Fruit fly (Drosophila melanogaster): ENCODE measurements around the gene kud.

kud gene

DNA sequence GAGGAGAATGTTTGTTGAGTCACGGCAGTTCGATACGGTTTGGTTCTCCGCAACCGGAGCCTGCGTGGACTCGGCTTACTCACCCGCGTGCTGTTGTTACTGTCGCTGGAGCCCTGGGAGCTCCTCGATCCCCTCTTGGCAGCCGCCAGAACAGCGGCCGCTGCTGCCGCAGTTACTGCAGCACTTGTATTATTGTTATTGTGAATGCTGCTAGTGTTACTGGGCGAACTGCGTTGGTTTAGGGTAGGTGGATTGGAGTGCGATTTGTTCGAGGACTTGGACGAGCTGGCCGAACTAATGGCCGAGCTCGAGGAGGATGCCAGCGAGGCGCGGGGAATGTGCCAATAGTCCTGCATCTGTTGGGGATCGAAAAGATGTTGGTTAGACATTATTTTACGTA lies 34.3 kb downstream of the kud start:
- TF ChIP-seq dsf (GFP tag; optimal IDR thresholded peaks at IDR 0.05; ENCODE audit: borderline replicate concordance) (no peak), Hr78 (GFP tag; optimal IDR thresholded peaks at IDR 0.05) (no peak), Hnf4 (GFP tag; optimal IDR thresholded peaks at IDR 0.05) (no peak), jim (GFP tag; optimal IDR thresholded peaks at IDR 0.05) (no peak), fru (GFP tag; optimal IDR thresholded peaks at IDR 0.05) (no peak), ey (GFP tag; optimal IDR thresholded peaks at IDR 0.05) (no peak), dl (GFP tag; optimal IDR thresholded peaks at IDR 0.05; ENCODE audit: insufficient read depth in 1 of 2, partially characterized antibody in 2 of 2) (no peak), Jra (GFP tag; optimal IDR thresholded peaks at IDR 0.05) (no peak), HLH106 (tag; optimal IDR thresholded peaks at IDR 0.05) (no peak), Rel (GFP tag; optimal IDR thresholded peaks at IDR 0.05) (no peak), Rel (tag; optimal IDR thresholded peaks at IDR 0.05) (no peak)

DNA sequence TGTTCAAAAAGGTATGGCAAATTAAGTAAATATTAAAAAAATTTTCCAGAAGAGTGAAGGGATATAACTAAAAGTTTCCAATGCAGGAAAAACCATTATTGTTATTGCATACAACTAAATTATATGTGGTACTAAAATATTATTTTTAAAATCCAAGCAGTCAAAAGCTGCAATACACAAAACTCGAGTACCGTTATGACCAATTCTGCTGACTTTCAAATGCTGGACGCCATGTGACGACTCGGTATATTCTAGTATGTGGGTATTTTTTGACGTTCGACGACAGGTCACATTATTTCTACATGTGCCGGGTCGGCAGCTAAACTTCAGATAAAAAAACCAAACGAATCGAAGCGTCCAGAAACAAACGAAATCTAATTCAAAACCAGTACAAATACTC lies 36.7 kb downstream of the kud start:
- TF ChIP-seq lola (GFP tag; optimal IDR thresholded peaks at IDR 0.05) (no peak), HLH106 (tag; optimal IDR thresholded peaks at IDR 0.05) (peak; percentile 0), dl (GFP tag; optimal IDR thresholded peaks at IDR 0.05; ENCODE audit: insufficient read depth in 1 of 2, partially characterized antibody in 2 of 2) (peak in 1 of 2 experiments; percentile 69), h (GFP tag; optimal IDR thresholded peaks at IDR 0.05) (peak; percentile 16), Vsx2 (GFP tag; optimal IDR thresholded peaks at IDR 0.05; ENCODE audit: partially characterized antibody) (peak; percentile 73), Myc (optimal IDR thresholded peaks at IDR 0.05) (peak; percentile 38), Hnf4 (GFP tag; optimal IDR thresholded peaks at IDR 0.05) (peak; percentile 1), OdsH (GFP tag; optimal IDR thresholded peaks at IDR 0.05) (no peak), Dif (GFP tag; optimal IDR thresholded peaks at IDR 0.05; ENCODE audit: partially characterized antibody) (peak; percentile 95), Rel (GFP tag; optimal IDR thresholded peaks at IDR 0.05) (no peak), Rel (tag; optimal IDR thresholded peaks at IDR 0.05) (peak; percentile 36), Hr83 (GFP tag; optimal IDR thresholded peaks at IDR 0.05; ENCODE audit: poor library complexity, severe bottlenecking) (peak; percentile 3), psq (GFP tag; optimal IDR thresholded peaks at IDR 0.05) (no peak), tai (GFP tag; optimal IDR thresholded peaks at IDR 0.05) (no peak)

dm6 chr3L:16807558-16807957 lies 37.2 kb downstream of the kud start, which contains the start of gene CG9674:
Gene CG9674, minus strand, starts transcription at chr3L:16807731.
- TF ChIP-seq lola (GFP tag; optimal IDR thresholded peaks at IDR 0.05) (no peak), Sp1 (GFP tag; optimal IDR thresholded peaks at IDR 0.05) (no peak), usp (GFP tag; optimal IDR thresholded peaks at IDR 0.05) (no peak), CG9705 (GFP tag; optimal IDR thresholded peaks at IDR 0.05) (no peak), CrebA (GFP tag; optimal IDR thresholded peaks at IDR 0.05; ENCODE audit: borderline replicate concordance) (no peak), brk (GFP tag; optimal IDR thresholded peaks at IDR 0.05) (no peak), dmrt93B (GFP tag; optimal IDR thresholded peaks at IDR 0.05) (no peak), Myc (optimal IDR thresholded peaks at IDR 0.05) (no peak), foxo (GFP tag; optimal IDR thresholded peaks at IDR 0.05) (no peak), sv (GFP tag; optimal IDR thresholded peaks at IDR 0.05) (no peak), ey (GFP tag; optimal IDR thresholded peaks at IDR 0.05) (no peak), dl (GFP tag; optimal IDR thresholded peaks at IDR 0.05; ENCODE audit: insufficient read depth in 1 of 2, partially characterized antibody in 2 of 2) (no peak), br (GFP tag; optimal IDR thresholded peaks at IDR 0.05) (no peak)

- peak; percentile 17 for TF ChIP-seq woc (GFP tag; optimal IDR thresholded peaks at IDR 0.05)
- TF ChIP-seq Vsx2 (GFP tag; optimal IDR thresholded peaks at IDR 0.05; ENCODE audit: partially characterized antibody): no peak
- TF ChIP-seq Hr78 (GFP tag; optimal IDR thresholded peaks at IDR 0.05): no peak
- no peak for TF ChIP-seq GATAd (GFP tag; optimal IDR thresholded peaks at IDR 0.05)
- TF ChIP-seq h (GFP tag; optimal IDR thresholded peaks at IDR 0.05): peak; percentile 50
- TF ChIP-seq dl (GFP tag; optimal IDR thresholded peaks at IDR 0.05; ENCODE audit: insufficient read depth in 1 of 2, partially characterized antibody in 2 of 2): no peak
- no peak for TF ChIP-seq CrebA (GFP tag; optimal IDR thresholded peaks at IDR 0.05; ENCODE audit: borderline replicate concordance)
- peak; percentile 27 for TF ChIP-seq ey (GFP tag; optimal IDR thresholded peaks at IDR 0.05)
- peak; percentile 80 for TF ChIP-seq HLH106 (tag; optimal IDR thresholded peaks at IDR 0.05)
- no peak for TF ChIP-seq jim (GFP tag; optimal IDR thresholded peaks at IDR 0.05)
- TF ChIP-seq N (GFP tag; optimal IDR thresholded peaks at IDR 0.05): no peak
- TF ChIP-seq brk (GFP tag; optimal IDR thresholded peaks at IDR 0.05): peak; percentile 22
- TF ChIP-seq Dif (GFP tag; optimal IDR thresholded peaks at IDR 0.05; ENCODE audit: partially characterized antibody): no peak
- peak; percentile 66 for TF ChIP-seq rgr (GFP tag; optimal IDR thresholded peaks at IDR 0.05)
- TF ChIP-seq sage (GFP tag; optimal IDR thresholded peaks at IDR 0.05): no peak
- TF ChIP-seq Mio (GFP tag; optimal IDR thresholded peaks at IDR 0.05): no peak
- TF ChIP-seq Sp1 (GFP tag; optimal IDR thresholded peaks at IDR 0.05): peak; percentile 86
- no peak for TF ChIP-seq lola (GFP tag; optimal IDR thresholded peaks at IDR 0.05)
- TF ChIP-seq pan (optimal IDR thresholded peaks at IDR 0.05): no peak
- TF ChIP-seq fru (GFP tag; optimal IDR thresholded peaks at IDR 0.05): peak; percentile 45
- TF ChIP-seq dsf (GFP tag; optimal IDR thresholded peaks at IDR 0.05; ENCODE audit: borderline replicate concordance): no peak
- no peak for TF ChIP-seq usp (GFP tag; optimal IDR thresholded peaks at IDR 0.05)
- TF ChIP-seq Dfd (GFP tag; optimal IDR thresholded peaks at IDR 0.05): peak; percentile 47
- peak; percentile 73 for TF ChIP-seq psq (GFP tag; optimal IDR thresholded peaks at IDR 0.05)
- TF ChIP-seq OdsH (GFP tag; optimal IDR thresholded peaks at IDR 0.05): peak; percentile 56
- peak in 1 of 2 experiments; percentile 81 for TF ChIP-seq foxo (GFP tag; optimal IDR thresholded peaks at IDR 0.05)
- no peak for TF ChIP-seq CG32264 (GFP tag; optimal IDR thresholded peaks at IDR 0.05)
- no peak for TF ChIP-seq CG9705 (GFP tag; optimal IDR thresholded peaks at IDR 0.05)
- peak; percentile 6 for TF ChIP-seq Hr83 (GFP tag; optimal IDR thresholded peaks at IDR 0.05; ENCODE audit: poor library complexity, severe bottlenecking)
- TF ChIP-seq Jra (GFP tag; optimal IDR thresholded peaks at IDR 0.05): no peak
- no peak for TF ChIP-seq Rel (GFP tag; optimal IDR thresholded peaks at IDR 0.05)
- TF ChIP-seq Rel (tag; optimal IDR thresholded peaks at IDR 0.05): peak; percentile 21
- no peak for TF ChIP-seq tai (GFP tag; optimal IDR thresholded peaks at IDR 0.05)
- no peak for TF ChIP-seq Abd-B (GFP tag; optimal IDR thresholded peaks at IDR 0.05)
- peak; percentile 19 for TF ChIP-seq Hnf4 (GFP tag; optimal IDR thresholded peaks at IDR 0.05)
These were observed 37.9 kb downstream of the kud start for dm6 chr3L:16806823-16807325.
